Fruit fly (Drosophila melanogaster): Measurements from ENCODE around the gene CG7236.

The CG7236 gene

dm6 chr2L:5706074-5706473 is at the start of gene CG7236:
Gene CG7236 (plus strand): TSS chr2L:5706374.
- TF ChIP-seq Adf1 (GFP tag; IDR thresholded peaks at IDR 0.05), result no peak
- 0 out of 3 replicates have a peak, but pooled peaks have one; percentile 30 for TF ChIP-seq gce (GFP tag; IDR thresholded peaks at IDR 0.05)

dm6 chr2L:5658415-5658814 is 47.8 kb upstream of the CG7236 start, which contains the start of gene DIP-theta:
Gene DIP-theta (minus strand): TSS chr2L:5658560.
- TF ChIP-seq Kr (GFP tag; optimal IDR thresholded peaks at IDR 0.05) (no peak), mirr (GFP tag; optimal IDR thresholded peaks at IDR 0.05) (peak; percentile 28), danr (GFP tag; IDR thresholded peaks at IDR 0.05) (no peak), Trl (optimal IDR thresholded peaks at IDR 0.05) (peak in 1 of 2 experiments; percentile 4), Trl (GFP tag; optimal IDR thresholded peaks at IDR 0.05) (no peak), CG7963 (GFP tag; IDR thresholded peaks at IDR 0.05; ENCODE audit: partially characterized antibody) (no peak), CG9727 (GFP tag; optimal IDR thresholded peaks at IDR 0.05) (no peak), CG1024 (GFP tag; IDR thresholded peaks at IDR 0.05) (no peak), toy (GFP tag; IDR thresholded peaks at IDR 0.05) (no peak), CG15011 (GFP tag; optimal IDR thresholded peaks at IDR 0.05) (no peak), grn (GFP tag; optimal IDR thresholded peaks at IDR 0.05) (no peak), CG12299 (tag; optimal IDR thresholded peaks at IDR 0.05) (no peak), crc (GFP tag; optimal IDR thresholded peaks at IDR 0.05) (no peak), CG15479 (GFP tag; optimal IDR thresholded peaks at IDR 0.05) (peak; percentile 16), CG4707 (GFP tag; optimal IDR thresholded peaks at IDR 0.05) (no peak), BtbVII (GFP tag; optimal IDR thresholded peaks at IDR 0.05) (no peak), Bdp1 (GFP tag; optimal IDR thresholded peaks at IDR 0.05) (no peak), tup (GFP tag; optimal IDR thresholded peaks at IDR 0.05) (no peak), Hmx (GFP tag; optimal IDR thresholded peaks at IDR 0.05) (no peak), corto (GFP tag; optimal IDR thresholded peaks at IDR 0.05) (no peak), fd102C (GFP tag; optimal IDR thresholded peaks at IDR 0.05) (peak; percentile 10), Lhr (GFP tag; optimal IDR thresholded peaks at IDR 0.05) (no peak), CG13624 (GFP tag; optimal IDR thresholded peaks at IDR 0.05) (no peak), Mrtf (GFP tag; IDR thresholded peaks at IDR 0.05) (no peak), disco-r (GFP tag; optimal IDR thresholded peaks at IDR 0.05) (no peak), CTCF (GFP tag; optimal IDR thresholded peaks at IDR 0.05) (no peak), Pdp1 (GFP tag; optimal IDR thresholded peaks at IDR 0.05) (no peak), nmo (GFP tag; optimal IDR thresholded peaks at IDR 0.05) (no peak), CG17385 (GFP tag; optimal IDR thresholded peaks at IDR 0.05) (no peak), lab (GFP tag; optimal IDR thresholded peaks at IDR 0.05) (peak; percentile 9), mld (GFP tag; IDR thresholded peaks at IDR 0.05; ENCODE audit: partially characterized antibody) (no peak), CG13287 (GFP tag; IDR thresholded peaks at IDR 0.05; ENCODE audit: partially characterized antibody) (peak; percentile 19; the same call in 1 of the 2 replicates), CG2120 (GFP tag; optimal IDR thresholded peaks at IDR 0.05) (no peak), HLH54F (GFP tag; optimal IDR thresholded peaks at IDR 0.05) (no peak), Mes4 (GFP tag; optimal IDR thresholded peaks at IDR 0.05) (no peak), CG34224 (GFP tag; IDR thresholded peaks at IDR 0.05; ENCODE audit: partially characterized antibody) (no peak), Dfd (GFP tag; optimal IDR thresholded peaks at IDR 0.05) (no peak), Sox102F (GFP tag; optimal IDR thresholded peaks at IDR 0.05) (no peak), CG14667 (GFP tag; IDR thresholded peaks at IDR 0.05) (no peak), oc (tag; optimal IDR thresholded peaks at IDR 0.05) (no peak), CG6854 (GFP tag; optimal IDR thresholded peaks at IDR 0.05) (no peak), Meics (GFP tag; optimal IDR thresholded peaks at IDR 0.05) (peak; percentile 7), Hey (tag; optimal IDR thresholded peaks at IDR 0.05) (no peak), CG15696 (tag; optimal IDR thresholded peaks at IDR 0.05) (no peak), bcd (GFP tag; optimal IDR thresholded peaks at IDR 0.05) (no peak), ac (GFP tag; optimal IDR thresholded peaks at IDR 0.05) (no peak), her (GFP tag; optimal IDR thresholded peaks at IDR 0.05) (no peak), dmrt99B (tag; optimal IDR thresholded peaks at IDR 0.05) (no peak)

Measured in whole organism, embryonic.